Fruit fly (Drosophila melanogaster): Measurements from ENCODE around the gene CG31088.
A peak's percentile ranks its signal among the peaks of the same experiment; 100 is the strongest.

CG31088 gene

dm6 chr3R:15919367-15920228, 31.1 kb downstream of the CG31088 start (continued):
- TF ChIP-seq Adf1 (GFP tag; IDR thresholded peaks at IDR 0.05) (0 out of 2 replicates have a peak, but pooled peaks have one; percentile 18), sens (GFP tag) (peak; percentile 48), CG3995 (GFP tag; optimal IDR thresholded peaks at IDR 0.05) (no peak), CG30403 (GFP tag; optimal IDR thresholded peaks at IDR 0.05) (no peak), CG12942 (GFP tag; optimal IDR thresholded peaks at IDR 0.05) (no peak), dmrt11E (tag; optimal IDR thresholded peaks at IDR 0.05) (peak; percentile 68), sens-2 (GFP tag; IDR thresholded peaks at IDR 0.05) (no peak), Deaf1 (tag; optimal IDR thresholded peaks at IDR 0.05) (no peak), so (GFP tag; IDR thresholded peaks at IDR 0.05) (no peak), Antp (GFP tag; optimal IDR thresholded peaks at IDR 0.05) (no peak), CG9932 (GFP tag; IDR thresholded peaks at IDR 0.05) (0 out of 2 replicates have a peak, but pooled peaks have one; percentile 4), twi (tag; optimal IDR thresholded peaks at IDR 0.05) (peak; percentile 87), Optix (GFP tag; IDR thresholded peaks at IDR 0.05) (0 out of 3 replicates have a peak, but pooled peaks have one; percentile 31), cato (GFP tag; optimal IDR thresholded peaks at IDR 0.05; ENCODE audit: borderline replicate concordance) (no peak), CG12104 (GFP tag; optimal IDR thresholded peaks at IDR 0.05) (no peak), kay (GFP tag; optimal IDR thresholded peaks at IDR 0.05) (no peak), jing (GFP tag; optimal IDR thresholded peaks at IDR 0.05) (peak; percentile 13), CG31224 (GFP tag; IDR thresholded peaks at IDR 0.05) (0 out of 2 replicates have a peak, but pooled peaks have one; percentile 20), crol (GFP tag; IDR thresholded peaks at IDR 0.05) (peak; percentile 93), Lpt (GFP tag; optimal IDR thresholded peaks at IDR 0.05) (no peak), CG7963 (GFP tag; IDR thresholded peaks at IDR 0.05; ENCODE audit: partially characterized antibody) (no peak), Ptx1 (GFP tag; IDR thresholded peaks at IDR 0.05) (0 out of 2 replicates have a peak, but pooled peaks have one; percentile 19), bowl (GFP tag; IDR thresholded peaks at IDR 0.05) (no peak), MBD-R2 (GFP tag; IDR thresholded peaks at IDR 0.05) (no peak), tx (GFP tag; optimal IDR thresholded peaks at IDR 0.05) (no peak), CG7928 (GFP tag; optimal IDR thresholded peaks at IDR 0.05) (no peak), CG9727 (GFP tag; optimal IDR thresholded peaks at IDR 0.05) (no peak), MTF-1 (GFP tag; optimal IDR thresholded peaks at IDR 0.05; ENCODE audit: borderline replicate concordance) (no peak), kni (GFP tag; optimal IDR thresholded peaks at IDR 0.05) (peak; percentile 98), CG10321 (GFP tag; IDR thresholded peaks at IDR 0.05) (no peak), dimm (GFP tag; IDR thresholded peaks at IDR 0.05) (0 out of 2 replicates have a peak, but pooled peaks have one; percentile 26), CG12155 (GFP tag; optimal IDR thresholded peaks at IDR 0.05) (no peak), CG3281 (GFP tag; optimal IDR thresholded peaks at IDR 0.05) (no peak), CG15269 (tag; optimal IDR thresholded peaks at IDR 0.05) (no peak), Sox102F (GFP tag; optimal IDR thresholded peaks at IDR 0.05) (no peak), sug (tag; optimal IDR thresholded peaks at IDR 0.05) (no peak), D19B (GFP tag; optimal IDR thresholded peaks at IDR 0.05) (no peak), cg (GFP tag; optimal IDR thresholded peaks at IDR 0.05) (peak; percentile 68), NC2α (GFP tag; optimal IDR thresholded peaks at IDR 0.05) (no peak), Ssrp (tag; optimal IDR thresholded peaks at IDR 0.05) (peak; percentile 7), dpn (GFP tag; optimal IDR thresholded peaks at IDR 0.05) (no peak), hbn (GFP tag; IDR thresholded peaks at IDR 0.05; ENCODE audit: partially characterized antibody) (no peak), CG31441 (GFP tag; IDR thresholded peaks at IDR 0.05) (no peak), nmo (GFP tag; optimal IDR thresholded peaks at IDR 0.05) (peak; percentile 9), trem (tag; optimal IDR thresholded peaks at IDR 0.05) (peak; percentile 13), Med (GFP tag) (peak; percentile 64), CG11560 (tag; IDR thresholded peaks at IDR 0.05) (no peak), chm (GFP tag; IDR thresholded peaks at IDR 0.05) (no peak), Ets65A (GFP tag) (peak; percentile 72), Lim3 (GFP tag; IDR thresholded peaks at IDR 0.05) (no peak)
